Worm (Caenorhabditis elegans) whole organism, young adult: Measurements from ENCODE around the gene Y94H6A.2.

Source experiments
- B0019.2 ChIP-seq: fragments of 200-800 bp; sonication (Bioruptor generic); conservative IDR thresholded peaks from 2 replicates; pipeline ENCODE4 v1.3.6; 2022; ENCODE audit warnings: missing genetic modification reagents, missing genetic modification characterization, missing compliant biosample characterization
- B0035.1 ChIP-seq: sonication (generic microtip); optimal IDR thresholded peaks from 2 replicates; lab custom pipeline; 2016; ENCODE audit warnings: missing genetic modification characterization, mild to moderate bottlenecking, missing compliant biosample characterization, missing genotype, missing genetic modification reagents
- F49E8.2 ChIP-seq: sonication (generic microtip); optimal IDR thresholded peaks from 3 replicates; lab custom pipeline; 2017; ENCODE audit warnings: missing genetic modification characterization, mild to moderate bottlenecking, missing compliant biosample characterization, antibody characterized with exemption, moderate library complexity; ENCODE audit not compliant: insufficient read depth
- ama-1 ChIP-seq, 3 experiments: fragments of 150-350 bp in 1 of 3; sonication (generic microtip) in 2 of 3; optimal IDR thresholded peaks; 2 replicates each; lab custom pipeline; 2014 to 2018; ENCODE audit warnings: missing biosample characterization in 2 of 3, missing genetic modification characterization in 2 of 3, missing genetic modification reagents in 2 of 3
- hlh-12 ChIP-seq: sonication (generic microtip); optimal IDR thresholded peaks from 2 replicates; lab custom pipeline; 2016; ENCODE audit warnings: missing genetic modification characterization, missing compliant biosample characterization
- hmg-20 ChIP-seq: fragments of 200-800 bp; sonication (Bioruptor generic); IDR thresholded peaks from 2 replicates; pipeline ENCODE4 v1.3.6; 2022; ENCODE audit warnings: missing genetic modification reagents, missing genetic modification characterization, missing compliant biosample characterization
- madf-3 ChIP-seq: fragments of 200-800 bp; sonication (Bioruptor generic); IDR thresholded peaks from 2 replicates; pipeline ENCODE4 v1.3.6; 2022; ENCODE audit warnings: missing genetic modification reagents, missing genetic modification characterization, missing compliant biosample characterization
- madf-8 ChIP-seq: fragments of 200-800 bp; sonication (Bioruptor generic); conservative IDR thresholded peaks from 2 replicates; pipeline ENCODE4 v1.3.6; 2022; ENCODE audit warnings: missing genetic modification reagents, missing genetic modification characterization, missing compliant biosample characterization
- nhr-80 ChIP-seq: sonication (generic microtip); optimal IDR thresholded peaks from 2 replicates; lab custom pipeline; 2016; ENCODE audit warnings: missing genetic modification characterization, missing compliant biosample characterization
- rec-8 ChIP-seq, 2 experiments: sonication (generic microtip); optimal IDR thresholded peaks; 2 replicates each; lab custom pipeline; 2016; ENCODE audit warnings: mild to moderate bottlenecking in 2 of 2, missing genetic modification characterization in 2 of 2, missing genetic modification reagents in 2 of 2, missing genotype in 2 of 2, missing biosample characterization in 1 of 2, missing compliant biosample characterization in 1 of 2, moderate library complexity in 1 of 2
- snpc-4 ChIP-seq, 5 experiments: fragments of 150-350 bp in 1 of 5; sonication (generic microtip) in 4 of 5; optimal IDR thresholded peaks; 2 replicates each; lab custom pipeline; 2014 to 2018; ENCODE audit warnings: missing genetic modification characterization in 5 of 5, missing biosample characterization in 3 of 5, antibody characterized with exemption in 2 of 5, mild to moderate bottlenecking in 2 of 5, missing compliant biosample characterization in 2 of 5, missing genotype in 2 of 5, moderate library complexity in 2 of 5, missing genetic modification reagents in 1 of 5

ce11 chrIV:2770067-2770466 lies 40.0 kb downstream of the Y94H6A.2 start:
- TF ChIP-seq B0019.2 (GFP tag; lab: Robert Waterston, UW) = no peak
- no peak for TF ChIP-seq ama-1 (optimal IDR thresholded peaks at IDR 0.05; lab: Kevin White, UChicago)
- TF ChIP-seq ama-1 (GFP tag; optimal IDR thresholded peaks at IDR 0.05; lab: Kevin White, UChicago) = no peak
- no peak for TF ChIP-seq rec-8 (tag; optimal IDR thresholded peaks at IDR 0.05; lab: Kevin White, UChicago)
- no peak for TF ChIP-seq nhr-80 (tag; lab: Kevin White, UChicago)
- TF ChIP-seq F49E8.2 = no peak
- TF ChIP-seq hmg-20 = no peak
- no peak for TF ChIP-seq snpc-4 (GFP tag; optimal IDR thresholded peaks at IDR 0.05; lab: Kevin White, UChicago)
- no peak for TF ChIP-seq snpc-4 (tag; optimal IDR thresholded peaks at IDR 0.05; lab: Kevin White, UChicago)
- TF ChIP-seq madf-3 (GFP tag; lab: Robert Waterston, UW) = no peak
- no peak for TF ChIP-seq B0035.1 (tag; lab: Kevin White, UChicago)
- no peak for TF ChIP-seq hlh-12
- TF ChIP-seq madf-8 (GFP tag; lab: Robert Waterston, UW) = no peak
